Fruit fly (Drosophila melanogaster) Kc167 (cell line): Measurements from ENCODE around the gene Rrp5.

ENCODE experiments used
- h ChIP-seq: fragments of >200 bp; optimal IDR thresholded peaks from 3 replicates; lab custom pipeline; 2018; ENCODE audit warnings: missing external identifiers
- insv ChIP-seq: fragments of >200 bp; optimal IDR thresholded peaks from 3 replicates; lab custom pipeline; 2018; ENCODE audit warnings: missing external identifiers
- psq ChIP-seq: fragments of >200 bp; optimal IDR thresholded peaks from 2 replicates; lab custom pipeline; 2017; ENCODE audit warnings: missing external identifiers
- ttk ChIP-seq: sonication (Bioruptor generic); optimal IDR thresholded peaks from 2 replicates; lab custom pipeline; 2017; ENCODE audit warnings: missing external identifiers

dm6 chr3R:24293171-24293570 is 39.9 kb downstream of the Rrp5 start:
- no peak for TF ChIP-seq psq (lab: Kevin White, UChicago)
- TF ChIP-seq h (lab: Kevin White, UChicago) = no peak
- TF ChIP-seq ttk = no peak
- no peak for TF ChIP-seq insv (lab: Kevin White, UChicago)
